Fruit fly (Drosophila melanogaster): ENCODE measurements around the gene CG43317.
A peak's percentile ranks its signal among the peaks of the same experiment; 100 is the strongest.

The CG43317 gene

DNA sequence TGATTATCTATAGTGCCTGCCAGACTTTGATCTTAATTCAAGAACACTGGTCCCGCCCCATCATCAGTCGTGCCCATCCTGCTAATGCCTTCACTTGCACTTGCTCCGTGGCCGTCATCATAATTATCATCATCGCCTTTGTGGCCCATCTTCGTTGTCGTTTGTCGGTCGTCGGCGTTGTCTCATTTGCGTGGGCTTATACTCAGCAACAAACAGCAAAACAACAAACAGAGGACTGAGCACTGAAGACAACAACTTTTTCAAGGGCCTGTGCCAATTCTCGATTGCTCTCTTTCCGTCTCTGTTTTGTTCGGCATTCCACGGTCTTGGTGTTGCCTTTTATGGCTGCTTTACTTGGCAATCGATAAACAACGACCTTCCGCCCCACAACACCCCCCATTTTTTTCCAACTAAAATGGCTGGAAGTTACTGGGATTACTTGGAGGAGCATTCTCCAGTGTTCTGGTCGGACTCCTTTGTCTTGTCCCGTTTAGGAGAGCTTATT is 26.3 kb downstream of the CG43317 start (continued):
- no peak for TF ChIP-seq CG17612 (GFP tag; IDR thresholded peaks at IDR 0.05)
- TF ChIP-seq MBD-R2 (GFP tag; IDR thresholded peaks at IDR 0.05) = no peak

DNA sequence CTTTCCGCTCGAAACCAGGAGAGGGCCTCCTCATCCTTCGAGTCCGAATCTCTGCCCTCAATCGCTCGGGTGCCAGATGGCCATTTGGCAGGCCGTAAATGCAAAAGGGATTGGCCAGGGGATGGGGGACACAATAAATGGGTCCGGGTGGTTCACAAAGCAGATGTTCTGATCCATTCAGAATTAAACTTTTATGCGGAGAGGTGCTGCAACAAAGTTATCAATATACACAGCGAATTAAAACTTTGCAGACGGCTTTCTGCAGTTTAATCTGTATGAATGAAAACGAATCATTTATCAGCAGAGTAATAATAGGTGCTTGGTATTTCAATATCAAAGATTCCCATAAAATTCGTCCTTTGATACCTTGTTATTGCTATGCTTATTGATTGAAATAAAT is 26.9 kb downstream of the CG43317 start:
- peak; percentile 32 for TF ChIP-seq abd-A (tag; optimal IDR thresholded peaks at IDR 0.05)
- TF ChIP-seq CG33557 (GFP tag; optimal IDR thresholded peaks at IDR 0.05) = no peak
- no peak for TF ChIP-seq CG34224 (GFP tag; IDR thresholded peaks at IDR 0.05; ENCODE audit: partially characterized antibody)

DNA sequence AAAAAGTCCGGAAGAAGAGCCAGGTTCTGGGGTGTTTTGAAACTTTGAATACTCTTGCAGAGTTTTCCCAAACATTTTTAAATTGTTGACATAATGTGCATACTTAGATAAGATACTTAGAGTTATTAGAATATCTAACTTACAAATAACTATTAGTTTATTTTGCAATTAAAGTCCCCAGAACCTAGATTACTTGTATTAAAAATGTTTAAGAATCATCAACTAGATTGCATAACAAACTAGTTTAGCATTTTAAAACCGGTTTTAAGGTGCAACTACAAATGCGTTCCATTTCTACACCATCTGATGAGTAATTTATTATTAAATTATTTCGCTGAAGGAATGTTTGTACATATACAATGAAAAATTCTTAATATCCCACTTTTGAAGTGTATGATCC is 27.9 kb downstream of the CG43317 start:
- peak; percentile 68 for TF ChIP-seq D19A (tag; optimal IDR thresholded peaks at IDR 0.05)
- TF ChIP-seq CG16815 (GFP tag; optimal IDR thresholded peaks at IDR 0.05) = no peak

DNA sequence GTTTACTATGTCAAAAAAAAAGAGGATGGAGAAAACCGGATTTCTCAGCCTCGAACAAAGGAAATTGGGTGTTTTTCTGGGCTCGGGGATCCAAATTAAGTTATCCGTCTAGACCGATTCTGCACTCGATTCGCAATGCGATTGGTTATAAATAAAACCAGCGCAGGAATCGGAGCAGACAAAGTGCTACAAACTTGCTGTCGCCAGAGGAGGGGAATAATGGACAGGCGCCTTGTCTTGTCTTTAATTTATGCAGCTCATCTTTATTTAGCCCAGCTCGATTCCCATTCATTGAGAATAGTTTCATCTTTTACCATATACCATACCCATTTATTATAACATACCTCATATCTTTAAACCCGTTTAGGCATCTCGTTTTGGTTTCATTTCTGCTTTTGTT is 29.5 kb downstream of the CG43317 start:
- TF ChIP-seq pan (optimal IDR thresholded peaks at IDR 0.05) = no peak
- peak in 1 of 2 experiments; percentile 13 for TF ChIP-seq pan (GFP tag; optimal IDR thresholded peaks at IDR 0.05 in 1 of 2, IDR thresholded peaks at IDR 0.05 in 1 of 2)
- TF ChIP-seq sens (GFP tag) = no peak
- no peak for TF ChIP-seq Rfx (GFP tag; IDR thresholded peaks at IDR 0.05)

DNA sequence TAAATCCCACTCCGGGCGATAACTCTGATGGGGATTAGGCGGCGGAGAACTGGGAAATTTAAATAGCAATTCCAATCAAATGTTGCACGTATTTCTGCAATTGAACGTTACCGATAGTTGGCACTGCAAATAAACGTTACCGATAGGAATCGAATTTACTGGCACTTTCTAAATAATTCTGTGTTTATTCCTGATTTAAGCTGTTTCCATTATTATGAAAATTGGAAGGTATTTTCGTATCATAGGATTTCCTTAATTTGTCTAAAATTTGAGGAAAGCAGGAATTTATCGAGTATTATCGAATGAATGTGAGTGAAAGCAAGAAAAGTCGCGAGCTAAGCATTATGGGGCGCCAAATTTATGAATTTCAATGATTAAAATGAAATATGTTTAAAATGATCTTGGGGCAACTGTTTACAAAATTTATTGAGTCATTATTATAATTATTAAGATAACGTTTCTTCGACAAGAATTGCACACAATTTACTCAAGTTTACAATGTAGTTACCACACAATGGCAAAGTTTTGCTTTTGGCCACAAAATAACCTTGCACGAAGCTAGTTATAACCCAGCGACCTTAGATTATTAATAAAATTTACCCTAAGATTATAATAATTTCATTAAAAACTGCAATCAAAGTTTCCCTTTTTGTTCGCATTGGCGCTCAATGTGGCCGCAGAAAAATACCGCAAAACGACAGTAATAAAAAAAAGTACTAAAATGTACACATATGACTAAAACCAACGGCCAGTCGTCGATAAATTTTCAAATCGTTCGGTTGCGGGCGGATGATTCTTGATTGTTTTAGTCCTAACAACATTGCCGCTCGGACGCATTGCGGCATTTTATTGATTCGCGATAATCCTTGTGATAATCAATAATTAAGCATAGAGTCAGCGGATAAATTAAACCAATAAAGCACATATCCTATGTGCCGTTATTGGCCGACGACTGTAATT is 30.4 kb downstream of the CG43317 start, which contains the start of gene alpha-Man-IIb:
Gene alpha-Man-IIb, plus strand, starts transcription at position 747 of the 960 bp plus-strand sequence.
- TF ChIP-seq CG4617 (GFP tag; optimal IDR thresholded peaks at IDR 0.05; ENCODE audit: borderline replicate concordance) (peak; percentile 28), sim (GFP tag; IDR thresholded peaks at IDR 0.05) (no peak), CG8924 (tag; optimal IDR thresholded peaks at IDR 0.05) (peak; percentile 56), vfl (GFP tag; optimal IDR thresholded peaks at IDR 0.05) (no peak), CG2129 (GFP tag; IDR thresholded peaks at IDR 0.05; ENCODE audit: partially characterized antibody) (peak; percentile 58; the same call in 1 of the 2 replicates), HLH3B (GFP tag; IDR thresholded peaks at IDR 0.05) (peak; percentile 17; the same call in 1 of the 2 replicates), Bteb2 (GFP tag; optimal IDR thresholded peaks at IDR 0.05) (no peak), Antp (GFP tag; optimal IDR thresholded peaks at IDR 0.05) (no peak), kay (GFP tag; optimal IDR thresholded peaks at IDR 0.05) (peak; percentile 33), her (GFP tag; optimal IDR thresholded peaks at IDR 0.05) (no peak), CG10147 (GFP tag; optimal IDR thresholded peaks at IDR 0.05) (no peak), dati (GFP tag; IDR thresholded peaks at IDR 0.05) (no peak), ac (GFP tag; optimal IDR thresholded peaks at IDR 0.05) (no peak), CG13775 (GFP tag; optimal IDR thresholded peaks at IDR 0.05) (peak; percentile 8), CG10959 (GFP tag; IDR thresholded peaks at IDR 0.05) (no peak), H2.0 (GFP tag; IDR thresholded peaks at IDR 0.05) (no peak), CG11696 (GFP tag; IDR thresholded peaks at IDR 0.05) (no peak), caup (GFP tag; optimal IDR thresholded peaks at IDR 0.05; ENCODE audit: severe bottlenecking) (no peak), br (optimal IDR thresholded peaks at IDR 0.05) (no peak), CG7928 (GFP tag; optimal IDR thresholded peaks at IDR 0.05) (no peak), H15 (GFP tag; IDR thresholded peaks at IDR 0.05) (no peak), NC2β (GFP tag; optimal IDR thresholded peaks at IDR 0.05) (no peak), unc-4 (GFP tag; IDR thresholded peaks at IDR 0.05; ENCODE audit: partially characterized antibody) (peak; percentile 88), sens-2 (GFP tag; IDR thresholded peaks at IDR 0.05) (no peak), CG14050 (GFP tag; IDR thresholded peaks at IDR 0.05) (no peak), HmgD (GFP tag; optimal IDR thresholded peaks at IDR 0.05) (no peak), Ssrp (tag; optimal IDR thresholded peaks at IDR 0.05) (no peak), Sox102F (GFP tag; optimal IDR thresholded peaks at IDR 0.05) (no peak), trh (GFP tag; optimal IDR thresholded peaks at IDR 0.05) (no peak), CG3838 (GFP tag; optimal IDR thresholded peaks at IDR 0.05) (no peak), az2 (GFP tag; optimal IDR thresholded peaks at IDR 0.05) (no peak), Xrp1 (GFP tag; IDR thresholded peaks at IDR 0.05) (peak; percentile 19; the same call in 1 of the 2 replicates)

All from whole organism, embryonic.